Worm (Caenorhabditis elegans): ENCODE data around the gene penr-1.

penr-1 gene

ce11 chrV:5262999-5263398, 6.3 kb upstream of the penr-1 start, which contains the start of gene cest-30:
Gene cest-30 (minus strand): TSS chrV:5263099.
- TF ChIP-seq ceh-43 (GFP tag; optimal IDR thresholded peaks at IDR 0.05), result no peak
- no peak for TF ChIP-seq ztf-11 (tag; optimal IDR thresholded peaks at IDR 0.05)
- TF ChIP-seq snpc-4 (tag; optimal IDR thresholded peaks at IDR 0.05), result no peak
- no peak for TF ChIP-seq sem-2 (GFP tag; optimal IDR thresholded peaks at IDR 0.05)
- TF ChIP-seq nhr-12 (tag; optimal IDR thresholded peaks at IDR 0.05), result no peak
- TF ChIP-seq lin-32 (GFP tag; optimal IDR thresholded peaks at IDR 0.05), result no peak
- no peak for TF ChIP-seq unc-39 (tag; optimal IDR thresholded peaks at IDR 0.05)
- no peak for TF ChIP-seq pha-4 (tag; optimal IDR thresholded peaks at IDR 0.05)
- TF ChIP-seq mab-5 (tag; optimal IDR thresholded peaks at IDR 0.05), result no peak
- no peak for TF ChIP-seq elt-1 (tag; optimal IDR thresholded peaks at IDR 0.05; ENCODE audit: borderline replicate concordance, insufficient read depth)
- no peak for TF ChIP-seq mls-2 (tag; optimal IDR thresholded peaks at IDR 0.05)
- TF ChIP-seq hlh-1 (tag; optimal IDR thresholded peaks at IDR 0.05), result no peak

- no peak for TF ChIP-seq M03D4.4 (tag; optimal IDR thresholded peaks at IDR 0.05)
- no peak for TF ChIP-seq elt-3 (tag; optimal IDR thresholded peaks at IDR 0.05)
- TF ChIP-seq nhr-237 (tag; optimal IDR thresholded peaks at IDR 0.05), result no peak
- TF ChIP-seq zip-8 (tag; optimal IDR thresholded peaks at IDR 0.05), result no peak
- TF ChIP-seq nhr-76 (tag; optimal IDR thresholded peaks at IDR 0.05), result no peak
- no peak for TF ChIP-seq sem-2 (GFP tag; optimal IDR thresholded peaks at IDR 0.05)
- no peak for TF ChIP-seq blmp-1 (tag; optimal IDR thresholded peaks at IDR 0.05)
- TF ChIP-seq pha-4 (tag; optimal IDR thresholded peaks at IDR 0.05), result no peak
- TF ChIP-seq cnd-1 (tag; optimal IDR thresholded peaks at IDR 0.05), result no peak
- no peak for TF ChIP-seq flh-1 (GFP tag; optimal IDR thresholded peaks at IDR 0.05)
Observed at ce11 chrV:5265581-5265980, 3.7 kb upstream of the penr-1 start, which contains the start of the genes srt-69 and B0238.12. Gene srt-69 (minus strand): TSS chrV:5265681. Gene B0238.12 (plus strand): TSS chrV:5265844.

- TF ChIP-seq unc-120 (tag; optimal IDR thresholded peaks at IDR 0.05; ENCODE audit: poor library complexity, severe bottlenecking) (peak; percentile 92), flh-1 (GFP tag; optimal IDR thresholded peaks at IDR 0.05) (no peak), nhr-12 (tag; optimal IDR thresholded peaks at IDR 0.05) (no peak), hlh-1 (tag; optimal IDR thresholded peaks at IDR 0.05) (peak; percentile 93), sem-2 (GFP tag; optimal IDR thresholded peaks at IDR 0.05) (no peak), zip-8 (tag; optimal IDR thresholded peaks at IDR 0.05) (no peak), elt-3 (tag; optimal IDR thresholded peaks at IDR 0.05) (no peak), drap-1 (GFP tag; optimal IDR thresholded peaks at IDR 0.05) (no peak), bed-3 (GFP tag; optimal IDR thresholded peaks at IDR 0.05) (no peak), nhr-76 (tag; optimal IDR thresholded peaks at IDR 0.05) (no peak), pha-4 (tag; optimal IDR thresholded peaks at IDR 0.05) (no peak), unc-62 (GFP tag; optimal IDR thresholded peaks at IDR 0.05) (peak; percentile 67), elt-1 (tag; optimal IDR thresholded peaks at IDR 0.05; ENCODE audit: borderline replicate concordance, insufficient read depth) (no peak), mls-2 (tag; optimal IDR thresholded peaks at IDR 0.05) (peak; percentile 9), mab-5 (tag; optimal IDR thresholded peaks at IDR 0.05) (no peak), nhr-28 (tag; optimal IDR thresholded peaks at IDR 0.05) (no peak), ham-2 (GFP tag; optimal IDR thresholded peaks at IDR 0.05) (no peak)
Observed at ce11 chrV:5271487-5271886, 2.2 kb downstream of the penr-1 start.

DNA sequence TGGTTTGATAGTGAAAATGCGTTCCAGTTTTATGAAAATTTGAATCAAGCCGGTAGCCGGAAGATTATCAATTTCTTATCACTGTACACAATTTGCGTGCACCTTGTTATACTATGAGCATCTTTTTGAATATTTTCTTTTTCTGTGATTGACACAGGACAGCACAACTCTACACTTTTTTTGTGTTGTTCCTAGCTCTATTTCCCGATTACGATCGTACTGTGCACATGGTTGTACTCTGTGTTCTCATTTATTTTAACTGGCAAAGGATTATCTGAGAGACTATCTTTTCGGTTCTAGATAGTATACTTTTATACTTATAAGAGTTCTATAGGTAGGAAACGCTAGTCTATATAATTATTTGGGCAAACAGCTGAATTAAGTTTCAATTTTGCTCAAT, 2.7 kb downstream of the penr-1 start:
- no peak for TF ChIP-seq cnd-1 (tag; optimal IDR thresholded peaks at IDR 0.05)
- TF ChIP-seq drap-1 (GFP tag; optimal IDR thresholded peaks at IDR 0.05), result no peak
- TF ChIP-seq nhr-237 (tag; optimal IDR thresholded peaks at IDR 0.05), result no peak
- TF ChIP-seq ceh-39 (tag; optimal IDR thresholded peaks at IDR 0.05), result no peak
- TF ChIP-seq nhr-2 (tag; optimal IDR thresholded peaks at IDR 0.05), result no peak
- TF ChIP-seq lsy-2 (tag; optimal IDR thresholded peaks at IDR 0.05), result no peak
- no peak for TF ChIP-seq ceh-43 (GFP tag; optimal IDR thresholded peaks at IDR 0.05)
- no peak for TF ChIP-seq bed-3 (GFP tag; optimal IDR thresholded peaks at IDR 0.05)
- TF ChIP-seq blmp-1 (tag; optimal IDR thresholded peaks at IDR 0.05), result no peak
- TF ChIP-seq mep-1 (tag; optimal IDR thresholded peaks at IDR 0.05), result no peak

DNA sequence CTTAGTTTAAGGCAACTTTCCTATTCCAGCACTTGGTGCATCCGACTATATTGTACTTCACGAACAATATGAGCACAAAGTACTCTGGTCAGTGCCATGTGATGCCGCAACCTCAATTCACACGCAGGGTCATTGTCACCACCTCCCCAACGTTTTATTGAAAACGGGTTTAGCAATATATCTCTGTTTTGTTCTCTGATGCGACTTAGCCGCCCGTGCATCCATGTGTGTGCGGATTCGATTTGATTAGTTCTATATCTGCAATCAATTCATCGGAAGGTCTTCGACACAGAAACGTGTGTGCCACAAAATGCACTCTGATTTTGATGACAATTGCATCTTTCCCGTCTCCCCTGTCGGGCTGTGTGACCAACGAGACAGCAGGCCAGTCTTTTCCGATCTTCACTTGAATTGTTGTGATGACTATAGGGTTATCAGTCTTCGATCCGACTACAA, 3.4 kb downstream of the penr-1 start:
- peak; percentile 16 for TF ChIP-seq elt-3 (tag; optimal IDR thresholded peaks at IDR 0.05)
- no peak for TF ChIP-seq sptf-1 (tag; optimal IDR thresholded peaks at IDR 0.05)
- TF ChIP-seq unc-120 (tag; optimal IDR thresholded peaks at IDR 0.05; ENCODE audit: poor library complexity, severe bottlenecking), result peak; percentile 71
- no peak for TF ChIP-seq tbx-8 (GFP tag; optimal IDR thresholded peaks at IDR 0.05)
- TF ChIP-seq unc-62 (GFP tag; optimal IDR thresholded peaks at IDR 0.05), result peak; percentile 66
- TF ChIP-seq hlh-1 (tag; optimal IDR thresholded peaks at IDR 0.05), result peak; percentile 63
